Worm (Caenorhabditis elegans): ENCODE results near the gene tir-1.

ce11 chrIII:3928136-3928535, 26.7 kb upstream of the tir-1 start, which contains the start of gene F37A8.1:
- TF ChIP-seq elt-1 (tag; optimal IDR thresholded peaks at IDR 0.05; ENCODE audit: borderline replicate concordance, insufficient read depth) (no peak), unc-62 (GFP tag; optimal IDR thresholded peaks at IDR 0.05) (no peak), unc-39 (tag; optimal IDR thresholded peaks at IDR 0.05) (no peak), nhr-237 (tag; optimal IDR thresholded peaks at IDR 0.05) (no peak), mep-1 (tag; optimal IDR thresholded peaks at IDR 0.05) (no peak), ztf-11 (tag; optimal IDR thresholded peaks at IDR 0.05) (no peak), elt-3 (tag; optimal IDR thresholded peaks at IDR 0.05) (no peak), mab-5 (tag; optimal IDR thresholded peaks at IDR 0.05) (no peak), ces-1 (GFP tag; optimal IDR thresholded peaks at IDR 0.05) (no peak)

Data from whole organism, mixed stage, embryonic.